Worm (Caenorhabditis elegans): Measurements from ENCODE around the gene F45E6.1.

The F45E6.1 gene

ce11 chrX:12509334-12509944 lies 32.2 kb upstream of the F45E6.1 start (continued):
- TF ChIP-seq R02D3.7 (tag; optimal IDR thresholded peaks at IDR 0.05) (no peak), mbf-1 (tag; optimal IDR thresholded peaks at IDR 0.05) (no peak)

DNA sequence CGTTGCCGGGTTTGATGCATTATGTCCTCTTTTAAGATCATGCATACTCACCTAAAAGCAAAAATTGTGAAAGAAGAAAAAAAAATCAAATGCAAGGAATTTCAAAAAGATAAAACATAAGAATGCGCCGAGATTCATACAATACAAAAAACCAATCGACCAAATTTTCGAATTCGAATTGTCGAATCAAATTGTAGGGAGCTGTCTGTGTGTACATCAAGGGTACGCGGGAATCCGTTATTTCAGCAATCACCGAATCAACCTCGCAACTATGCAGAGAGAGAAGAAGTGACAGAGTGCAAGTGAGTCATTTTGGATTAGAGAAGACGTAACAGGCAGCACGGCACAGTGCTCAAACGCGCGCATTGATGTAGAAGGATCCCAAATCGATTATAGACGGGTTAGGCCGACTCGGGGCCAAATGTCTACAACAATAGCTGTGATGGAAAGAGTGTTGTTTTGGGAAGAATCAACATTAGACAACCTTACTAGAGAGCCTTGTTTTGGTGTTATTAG lies 26.1 kb upstream of the F45E6.1 start, which contains the start of gene sdz-19:
Gene sdz-19, minus strand, starts transcription at position 51 of the 516 bp plus-strand sequence.
- TF ChIP-seq nhr-10 (tag; optimal IDR thresholded peaks at IDR 0.05), result no peak
- TF ChIP-seq mab-5 (tag; optimal IDR thresholded peaks at IDR 0.05), result no peak
- TF ChIP-seq unc-55 (GFP tag; optimal IDR thresholded peaks at IDR 0.05), result no peak
- no peak for TF ChIP-seq gmeb-1 (tag; optimal IDR thresholded peaks at IDR 0.05)
- TF ChIP-seq blmp-1 (tag; optimal IDR thresholded peaks at IDR 0.05; ENCODE audit: insufficient read depth), result no peak
- TF ChIP-seq crh-2 (tag; optimal IDR thresholded peaks at IDR 0.05), result no peak
- TF ChIP-seq nhr-12 (tag; optimal IDR thresholded peaks at IDR 0.05), result no peak
- TF ChIP-seq aly-2 (tag; optimal IDR thresholded peaks at IDR 0.05), result no peak
- TF ChIP-seq nhr-77 (tag; optimal IDR thresholded peaks at IDR 0.05), result no peak

- TF ChIP-seq C34F6.9 (tag; optimal IDR thresholded peaks at IDR 0.05) (peak; percentile 39), ama-1 (optimal IDR thresholded peaks at IDR 0.05) (no peak), nhr-25 (tag; optimal IDR thresholded peaks at IDR 0.05) (peak; percentile 93), nhr-12 (tag; optimal IDR thresholded peaks at IDR 0.05) (no peak), lin-11 (tag; optimal IDR thresholded peaks at IDR 0.05) (no peak), nhr-77 (tag; optimal IDR thresholded peaks at IDR 0.05) (no peak), unc-55 (GFP tag; optimal IDR thresholded peaks at IDR 0.05) (no peak), gmeb-1 (tag; optimal IDR thresholded peaks at IDR 0.05) (peak; percentile 78), nhr-23 (tag; optimal IDR thresholded peaks at IDR 0.05) (no peak), lin-39 (tag; optimal IDR thresholded peaks at IDR 0.05) (no peak), sma-3 (GFP tag; optimal IDR thresholded peaks at IDR 0.05) (peak; percentile 97), peb-1 (tag; optimal IDR thresholded peaks at IDR 0.05) (no peak), egl-27 (tag; optimal IDR thresholded peaks at IDR 0.05) (peak; percentile 90), ztf-11 (tag; optimal IDR thresholded peaks at IDR 0.05) (no peak), elt-3 (tag; optimal IDR thresholded peaks at IDR 0.05) (no peak), ceh-16 (tag; optimal IDR thresholded peaks at IDR 0.05) (peak; percentile 90), nhr-21 (tag; optimal IDR thresholded peaks at IDR 0.05) (peak; percentile 98), mdl-1 (tag; optimal IDR thresholded peaks at IDR 0.05) (peak; percentile 10 to 83), sem-4 (tag; optimal IDR thresholded peaks at IDR 0.05) (peak; percentile 29), nhr-11 (tag; optimal IDR thresholded peaks at IDR 0.05) (no peak), dmd-4 (tag; optimal IDR thresholded peaks at IDR 0.05) (no peak), lsy-2 (tag; optimal IDR thresholded peaks at IDR 0.05) (peak in 1 of 2 experiments; percentile 78), zag-1 (tag; optimal IDR thresholded peaks at IDR 0.05) (no peak), elt-1 (tag; optimal IDR thresholded peaks at IDR 0.05) (peak; percentile 98), sma-9 (GFP tag; optimal IDR thresholded peaks at IDR 0.05) (peak; percentile 98), sma-9 (tag; optimal IDR thresholded peaks at IDR 0.05) (no peak), ceh-82 (tag; optimal IDR thresholded peaks at IDR 0.05) (no peak), mbf-1 (tag; optimal IDR thresholded peaks at IDR 0.05) (no peak), snpc-4 (tag; optimal IDR thresholded peaks at IDR 0.05) (no peak), unc-62 (GFP tag; optimal IDR thresholded peaks at IDR 0.05) (no peak), blmp-1 (tag; optimal IDR thresholded peaks at IDR 0.05; ENCODE audit: insufficient read depth) (peak; percentile 79), nhr-10 (tag; optimal IDR thresholded peaks at IDR 0.05) (no peak), unc-39 (tag; optimal IDR thresholded peaks at IDR 0.05) (no peak), Y55F3AM.14 (GFP tag; optimal IDR thresholded peaks at IDR 0.05) (peak; percentile 57), ztf-1 (GFP tag; conservative IDR thresholded peaks at IDR 0.05) (no peak), ZK546.5 (tag; optimal IDR thresholded peaks at IDR 0.05) (no peak), alr-1 (tag; optimal IDR thresholded peaks at IDR 0.05) (no peak), fos-1 (tag; optimal IDR thresholded peaks at IDR 0.05) (peak; percentile 85), F13H6.1 (tag; optimal IDR thresholded peaks at IDR 0.05) (peak; percentile 79), aly-2 (tag; optimal IDR thresholded peaks at IDR 0.05) (no peak), nhr-129 (tag; optimal IDR thresholded peaks at IDR 0.05) (peak; percentile 88), nhr-6 (tag; optimal IDR thresholded peaks at IDR 0.05) (peak; percentile 40), lin-13 (GFP tag; optimal IDR thresholded peaks at IDR 0.05) (peak; percentile 47), crh-2 (tag; optimal IDR thresholded peaks at IDR 0.05) (peak; percentile 94), ztf-4 (tag; optimal IDR thresholded peaks at IDR 0.05) (peak; percentile 19), skn-1 (tag; optimal IDR thresholded peaks at IDR 0.05) (no peak), mab-5 (tag; optimal IDR thresholded peaks at IDR 0.05) (no peak), nhr-237 (tag; optimal IDR thresholded peaks at IDR 0.05) (no peak), R02D3.7 (tag; optimal IDR thresholded peaks at IDR 0.05) (no peak)
Measured at ce11 chrX:12500777-12501176, 23.5 kb upstream of the F45E6.1 start.

Data from whole organism, L2 larva.